Fruit fly (Drosophila melanogaster): ENCODE measurements around the gene PIP4K.
A peak's percentile ranks its signal among the peaks of the same experiment; 100 is the strongest.

Gene PIP4K

DNA sequence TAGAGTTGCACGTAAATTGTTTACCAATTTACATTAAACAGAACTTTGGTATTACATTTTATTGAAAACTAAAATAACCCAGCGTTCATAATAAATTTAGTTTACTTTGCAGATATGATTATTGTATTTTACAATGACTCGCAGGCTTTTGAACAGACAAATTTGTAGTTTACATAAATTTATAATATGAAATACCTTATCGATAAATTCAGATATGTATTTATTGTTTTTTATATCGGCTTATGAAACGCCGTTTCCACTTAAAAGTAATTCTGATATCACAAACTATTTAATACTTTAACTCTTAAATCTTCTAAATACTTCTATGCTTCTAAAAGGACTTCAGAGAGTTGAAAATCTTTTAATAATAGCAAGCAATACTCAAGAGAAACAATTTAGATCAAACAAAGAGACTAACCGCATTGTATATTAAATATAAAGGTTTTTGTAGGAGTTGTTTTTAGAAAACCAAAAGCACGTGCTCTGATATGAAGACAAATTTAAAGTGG, at the start of gene PIP4K:
TSS of gene PIP4K (minus strand) at position 196 of the 509 bp plus-strand sequence.
- TF ChIP-seq sage (GFP tag; optimal IDR thresholded peaks at IDR 0.05) (no peak), Myc (optimal IDR thresholded peaks at IDR 0.05) (peak; percentile 48), woc (GFP tag; optimal IDR thresholded peaks at IDR 0.05) (peak; percentile 33), Hnf4 (GFP tag; optimal IDR thresholded peaks at IDR 0.05) (peak; percentile 2), N (GFP tag; optimal IDR thresholded peaks at IDR 0.05) (peak; percentile 58)

dm6 chr4:1238252-1238651, 41.6 kb upstream of the PIP4K start:
- no peak for TF ChIP-seq Mio (GFP tag; optimal IDR thresholded peaks at IDR 0.05)
- TF ChIP-seq br (GFP tag; optimal IDR thresholded peaks at IDR 0.05): no peak
- no peak for TF ChIP-seq woc (GFP tag; optimal IDR thresholded peaks at IDR 0.05)
- no peak for TF ChIP-seq OdsH (GFP tag; optimal IDR thresholded peaks at IDR 0.05)
- TF ChIP-seq dl (GFP tag; optimal IDR thresholded peaks at IDR 0.05; ENCODE audit: insufficient read depth in 1 of 2, partially characterized antibody in 2 of 2): no peak

- TF ChIP-seq CG9705 (GFP tag; optimal IDR thresholded peaks at IDR 0.05) (no peak), h (GFP tag; optimal IDR thresholded peaks at IDR 0.05) (no peak), Myc (optimal IDR thresholded peaks at IDR 0.05) (no peak), Abd-B (GFP tag; optimal IDR thresholded peaks at IDR 0.05) (no peak), N (GFP tag; optimal IDR thresholded peaks at IDR 0.05) (no peak), Hr78 (GFP tag; optimal IDR thresholded peaks at IDR 0.05) (no peak), Vsx2 (GFP tag; optimal IDR thresholded peaks at IDR 0.05; ENCODE audit: partially characterized antibody) (no peak), sv (GFP tag; optimal IDR thresholded peaks at IDR 0.05) (no peak), psq (GFP tag; optimal IDR thresholded peaks at IDR 0.05) (no peak), pan (optimal IDR thresholded peaks at IDR 0.05) (no peak), jim (GFP tag; optimal IDR thresholded peaks at IDR 0.05) (no peak), OdsH (GFP tag; optimal IDR thresholded peaks at IDR 0.05) (no peak)
These were observed 38.1 kb upstream of the PIP4K start for dm6 chr4:1234749-1235148.

- TF ChIP-seq Vsx2 (GFP tag; optimal IDR thresholded peaks at IDR 0.05; ENCODE audit: partially characterized antibody) (no peak), Dif (GFP tag; optimal IDR thresholded peaks at IDR 0.05; ENCODE audit: partially characterized antibody) (no peak), rgr (GFP tag; optimal IDR thresholded peaks at IDR 0.05) (no peak), Rel (GFP tag; optimal IDR thresholded peaks at IDR 0.05) (no peak), Rel (tag; optimal IDR thresholded peaks at IDR 0.05) (no peak), dl (GFP tag; optimal IDR thresholded peaks at IDR 0.05; ENCODE audit: insufficient read depth in 1 of 2, partially characterized antibody in 2 of 2) (no peak), Hnf4 (GFP tag; optimal IDR thresholded peaks at IDR 0.05) (no peak), Sp1 (GFP tag; optimal IDR thresholded peaks at IDR 0.05) (no peak), dsf (GFP tag; optimal IDR thresholded peaks at IDR 0.05; ENCODE audit: borderline replicate concordance) (no peak), fru (GFP tag; optimal IDR thresholded peaks at IDR 0.05) (no peak), lola (GFP tag; optimal IDR thresholded peaks at IDR 0.05) (no peak), usp (GFP tag; optimal IDR thresholded peaks at IDR 0.05) (no peak), sage (GFP tag; optimal IDR thresholded peaks at IDR 0.05) (no peak), tai (GFP tag; optimal IDR thresholded peaks at IDR 0.05) (no peak), br (GFP tag; optimal IDR thresholded peaks at IDR 0.05) (no peak), sv (GFP tag; optimal IDR thresholded peaks at IDR 0.05) (no peak), Myc (optimal IDR thresholded peaks at IDR 0.05) (no peak), Mio (GFP tag; optimal IDR thresholded peaks at IDR 0.05) (no peak), brk (GFP tag; optimal IDR thresholded peaks at IDR 0.05) (no peak)
These were observed 36.7 kb upstream of the PIP4K start for dm6 chr4:1233351-1233750.

- TF ChIP-seq Rel (GFP tag; optimal IDR thresholded peaks at IDR 0.05) (no peak), Rel (tag; optimal IDR thresholded peaks at IDR 0.05) (no peak), psq (GFP tag; optimal IDR thresholded peaks at IDR 0.05) (no peak), brk (GFP tag; optimal IDR thresholded peaks at IDR 0.05) (no peak), dmrt93B (GFP tag; optimal IDR thresholded peaks at IDR 0.05) (no peak), Sp1 (GFP tag; optimal IDR thresholded peaks at IDR 0.05) (no peak), Abd-B (GFP tag; optimal IDR thresholded peaks at IDR 0.05) (no peak)
These were observed 35.1 kb upstream of the PIP4K start for dm6 chr4:1231648-1232286.
